1 fruit fly cellular context compared by ENCODE assay signal in the genomic region with DNA sequence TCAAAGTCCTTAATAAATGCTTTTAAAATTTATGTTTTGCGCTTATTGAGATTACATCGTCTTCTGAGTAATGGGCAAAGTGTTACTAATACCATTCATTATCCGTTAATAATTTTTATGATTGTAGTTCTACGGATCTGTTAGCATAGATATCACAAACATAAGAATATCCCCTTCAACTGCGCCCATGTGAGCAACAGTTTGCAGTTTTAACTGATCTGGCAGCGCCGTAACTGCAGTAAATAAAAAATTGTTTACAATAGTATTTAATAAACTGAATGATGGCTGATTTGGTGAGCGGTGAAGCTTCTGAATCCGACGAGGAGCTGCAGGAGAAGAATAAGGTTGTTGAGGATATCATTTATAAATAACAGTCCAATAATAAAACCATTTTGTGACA.
TF ChIP-seq lines count a peak whose summit lies in the region.

A gene (plus strand): TSS at position 198 of the 400 bp plus-strand sequence.

TF ChIP-seq in whole organism, embryonic, 481 proteins besides CTCF, POLR2A, EP300 and RAD21 (continued from another document and continues in another):
- TF ChIP-seq tll (GFP tag; optimal IDR thresholded peaks at IDR 0.05; lab: Kevin White, UChicago) (no peak), CG15073 (GFP tag; optimal IDR thresholded peaks at IDR 0.05; lab: Kevin White, UChicago) (no peak), CG6689 (GFP tag; IDR thresholded peaks at IDR 0.05; lab: Robert Waterston, UW) (peak; percentile 42; the same call in 1 of the 2 replicates), CG11560 (tag; IDR thresholded peaks at IDR 0.05; lab: Robert Waterston, UW) (no peak), Nf-YB (GFP tag; optimal IDR thresholded peaks at IDR 0.05; lab: Kevin White, UChicago) (no peak), ken (GFP tag; IDR thresholded peaks at IDR 0.05; lab: Robert Waterston, UW) (peak; percentile 67; the same call in 1 of the 3 replicates), run (tag; optimal IDR thresholded peaks at IDR 0.05; lab: Kevin White, UChicago) (no peak), lmd (GFP tag; IDR thresholded peaks at IDR 0.05; lab: Robert Waterston, UW) (peak; percentile 36; the same call in 1 of the 2 replicates), CG17328 (GFP tag; IDR thresholded peaks at IDR 0.05; lab: Robert Waterston, UW) (peak; percentile 27; the same call in 1 of the 2 replicates), croc (GFP tag; conservative IDR thresholded peaks at IDR 0.05; lab: Robert Waterston, UW) (no peak), Stat92E (GFP tag; optimal IDR thresholded peaks at IDR 0.05; lab: Kevin White, UChicago) (no peak), CG8290 (GFP tag; optimal IDR thresholded peaks at IDR 0.05; lab: Kevin White, UChicago) (no peak), CG8290 (tag; optimal IDR thresholded peaks at IDR 0.05; lab: Kevin White, UChicago) (no peak), tap (tag; optimal IDR thresholded peaks at IDR 0.05; lab: Kevin White, UChicago) (no peak), Awh (GFP tag; IDR thresholded peaks at IDR 0.05; lab: Robert Waterston, UW) (peak; percentile 38; the same call in 1 of the 2 replicates), Aef1 (GFP tag; IDR thresholded peaks at IDR 0.05; lab: Robert Waterston, UW) (peak; percentile 20; the same call in 1 of the 3 replicates), ato (GFP tag; IDR thresholded peaks at IDR 0.05; lab: Robert Waterston, UW; ENCODE audit: partially characterized antibody) (no peak), CG13424 (tag; optimal IDR thresholded peaks at IDR 0.05; lab: Kevin White, UChicago) (peak; percentile 46), Hr78 (GFP tag; optimal IDR thresholded peaks at IDR 0.05; lab: Kevin White, UChicago) (no peak), Poxn (GFP tag; IDR thresholded peaks at IDR 0.05; lab: Robert Waterston, UW) (no peak), CG2712 (tag; optimal IDR thresholded peaks at IDR 0.05; lab: Kevin White, UChicago) (peak; percentile 54), bab2 (GFP tag; optimal IDR thresholded peaks at IDR 0.05; lab: Kevin White, UChicago) (peak; percentile 29), CG18619 (GFP tag; optimal IDR thresholded peaks at IDR 0.05; lab: Kevin White, UChicago) (peak; percentile 0), Bteb2 (GFP tag; optimal IDR thresholded peaks at IDR 0.05; lab: Kevin White, UChicago) (no peak), h (optimal IDR thresholded peaks at IDR 0.05; lab: Kevin White, UChicago) (no peak), CG1832 (GFP tag; optimal IDR thresholded peaks at IDR 0.05; lab: Kevin White, UChicago) (no peak), tup (GFP tag; optimal IDR thresholded peaks at IDR 0.05; lab: Kevin White, UChicago) (no peak), CG6272 (GFP tag; IDR thresholded peaks at IDR 0.05; lab: Robert Waterston, UW) (no peak), Antp (GFP tag; optimal IDR thresholded peaks at IDR 0.05; lab: Kevin White, UChicago) (peak; percentile 54), CG30403 (GFP tag; optimal IDR thresholded peaks at IDR 0.05; lab: Kevin White, UChicago) (peak; percentile 71), CG12104 (GFP tag; optimal IDR thresholded peaks at IDR 0.05; lab: Kevin White, UChicago) (peak; percentile 12), CG7556 (GFP tag; optimal IDR thresholded peaks at IDR 0.05; lab: Kevin White, UChicago) (peak; percentile 37), Hand (GFP tag; optimal IDR thresholded peaks at IDR 0.05; lab: Kevin White, UChicago) (no peak), NFAT (GFP tag; IDR thresholded peaks at IDR 0.05; lab: Robert Waterston, UW) (peak; percentile 16; the same call in 1 of the 2 replicates), sima (GFP tag; optimal IDR thresholded peaks at IDR 0.05; lab: Kevin White, UChicago) (peak; percentile 11), CG1233 (GFP tag; optimal IDR thresholded peaks at IDR 0.05; lab: Kevin White, UChicago) (peak; percentile 24), gro (GFP tag; optimal IDR thresholded peaks at IDR 0.05; lab: Kevin White, UChicago) (peak; percentile 83), hbn (GFP tag; IDR thresholded peaks at IDR 0.05; lab: Robert Waterston, UW; ENCODE audit: partially characterized antibody) (no peak), Hr3 (GFP tag; optimal IDR thresholded peaks at IDR 0.05; lab: Kevin White, UChicago) (no peak), oc (tag; optimal IDR thresholded peaks at IDR 0.05; lab: Kevin White, UChicago) (no peak), CG32772 (GFP tag; IDR thresholded peaks at IDR 0.05; lab: Robert Waterston, UW) (no peak), CG12659 (GFP tag; optimal IDR thresholded peaks at IDR 0.05; lab: Kevin White, UChicago) (peak; percentile 32), sr (GFP tag; IDR thresholded peaks at IDR 0.05; lab: Robert Waterston, UW) (no peak), Camta (GFP tag; optimal IDR thresholded peaks at IDR 0.05; lab: Kevin White, UChicago) (peak; percentile 37), prd (optimal IDR thresholded peaks at IDR 0.05; lab: Kevin White, UChicago) (no peak), prd (GFP tag; IDR thresholded peaks at IDR 0.05; lab: Robert Waterston, UW) (peak; percentile 54), gcm2 (GFP tag; optimal IDR thresholded peaks at IDR 0.05; lab: Kevin White, UChicago) (no peak), org-1 (GFP tag; optimal IDR thresholded peaks at IDR 0.05; lab: Kevin White, UChicago) (no peak), sna (GFP tag; IDR thresholded peaks at IDR 0.05; lab: Robert Waterston, UW; ENCODE audit: partially characterized antibody) (no peak), Six4 (GFP tag; optimal IDR thresholded peaks at IDR 0.05; lab: Kevin White, UChicago) (peak; percentile 21), CG16813 (GFP tag; IDR thresholded peaks at IDR 0.05; lab: Robert Waterston, UW; ENCODE audit: partially characterized antibody) (no peak), crol (GFP tag; IDR thresholded peaks at IDR 0.05; lab: Robert Waterston, UW) (no peak), ATbp (GFP tag; optimal IDR thresholded peaks at IDR 0.05; lab: Kevin White, UChicago) (peak; percentile 57), Nf-YA (GFP tag; IDR thresholded peaks at IDR 0.05; lab: Robert Waterston, UW) (no peak), Scr (GFP tag; IDR thresholded peaks at IDR 0.05; lab: Robert Waterston, UW; ENCODE audit: partially characterized antibody) (no peak), Max (GFP tag; optimal IDR thresholded peaks at IDR 0.05; lab: Kevin White, UChicago) (no peak), CG4820 (GFP tag; optimal IDR thresholded peaks at IDR 0.05; lab: Kevin White, UChicago) (peak; percentile 35), CG18599 (GFP tag; optimal IDR thresholded peaks at IDR 0.05; lab: Kevin White, UChicago) (peak; percentile 57), CG13775 (GFP tag; optimal IDR thresholded peaks at IDR 0.05; lab: Kevin White, UChicago) (peak; percentile 15), Ssrp (tag; optimal IDR thresholded peaks at IDR 0.05; lab: Kevin White, UChicago) (peak; percentile 39), ERR (GFP tag; optimal IDR thresholded peaks at IDR 0.05; lab: Kevin White, UChicago) (no peak), wor (GFP tag; IDR thresholded peaks at IDR 0.05; lab: Robert Waterston, UW) (no peak), CG7987 (GFP tag; optimal IDR thresholded peaks at IDR 0.05; lab: Kevin White, UChicago) (peak; percentile 46), onecut (GFP tag; IDR thresholded peaks at IDR 0.05; lab: Robert Waterston, UW) (no peak), lilli (GFP tag; optimal IDR thresholded peaks at IDR 0.05; lab: Kevin White, UChicago) (peak; percentile 70), CG3065 (GFP tag; optimal IDR thresholded peaks at IDR 0.05; lab: Kevin White, UChicago) (peak; percentile 2), dmrt99B (tag; optimal IDR thresholded peaks at IDR 0.05; lab: Kevin White, UChicago) (no peak), sim (GFP tag; IDR thresholded peaks at IDR 0.05; lab: Robert Waterston, UW) (no peak), CG3838 (GFP tag; optimal IDR thresholded peaks at IDR 0.05; lab: Kevin White, UChicago) (peak; percentile 16), CG9932 (GFP tag; IDR thresholded peaks at IDR 0.05; lab: Robert Waterston, UW) (0 out of 2 replicates have a peak, but pooled peaks have one; percentile 41), CG2875 (GFP tag; optimal IDR thresholded peaks at IDR 0.05; lab: Kevin White, UChicago) (no peak), CG4328 (GFP tag; optimal IDR thresholded peaks at IDR 0.05; lab: Kevin White, UChicago) (peak; percentile 17), HLHmδ (GFP tag; optimal IDR thresholded peaks at IDR 0.05; lab: Kevin White, UChicago) (no peak), CG7839 (tag; optimal IDR thresholded peaks at IDR 0.05; lab: Kevin White, UChicago) (no peak), ase (GFP tag; IDR thresholded peaks at IDR 0.05; lab: Robert Waterston, UW) (no peak), jing (GFP tag; optimal IDR thresholded peaks at IDR 0.05; lab: Kevin White, UChicago) (no peak), dpn (GFP tag; optimal IDR thresholded peaks at IDR 0.05; lab: Kevin White, UChicago) (peak; percentile 43 to 56), Taf1 (GFP tag; IDR thresholded peaks at IDR 0.05; lab: Robert Waterston, UW) (no peak), Gsc (GFP tag; IDR thresholded peaks at IDR 0.05; lab: Robert Waterston, UW) (no peak), disco-r (GFP tag; optimal IDR thresholded peaks at IDR 0.05; lab: Kevin White, UChicago) (no peak), CG5245 (GFP tag; optimal IDR thresholded peaks at IDR 0.05; lab: Kevin White, UChicago) (no peak), CG7786 (GFP tag; optimal IDR thresholded peaks at IDR 0.05; lab: Kevin White, UChicago) (peak; percentile 31), Adf1 (GFP tag; IDR thresholded peaks at IDR 0.05; lab: Robert Waterston, UW) (no peak), CG3847 (GFP tag; IDR thresholded peaks at IDR 0.05; lab: Robert Waterston, UW) (0 out of 2 replicates have a peak, but pooled peaks have one; percentile 6), jigr1 (GFP tag; IDR thresholded peaks at IDR 0.05; lab: Robert Waterston, UW) (no peak), amos (GFP tag; IDR thresholded peaks at IDR 0.05; lab: Robert Waterston, UW; ENCODE audit: partially characterized antibody) (no peak), Gug (GFP tag; IDR thresholded peaks at IDR 0.05; lab: Robert Waterston, UW) (peak; percentile 38; the same call in 2 of the 4 replicates), toy (GFP tag; IDR thresholded peaks at IDR 0.05; lab: Robert Waterston, UW) (no peak), HLH4C (GFP tag; IDR thresholded peaks at IDR 0.05; lab: Robert Waterston, UW; ENCODE audit: partially characterized antibody) (no peak), Sry-β (GFP tag; optimal IDR thresholded peaks at IDR 0.05; lab: Kevin White, UChicago) (no peak), CG7745 (tag; optimal IDR thresholded peaks at IDR 0.05; lab: Kevin White, UChicago) (no peak), ranshi (GFP tag; IDR thresholded peaks at IDR 0.05; lab: Robert Waterston, UW) (0 out of 2 replicates have a peak, but pooled peaks have one; percentile 20), Doc3 (GFP tag; IDR thresholded peaks at IDR 0.05; lab: Robert Waterston, UW; ENCODE audit: partially characterized antibody) (no peak), HmgZ (tag; optimal IDR thresholded peaks at IDR 0.05; lab: Kevin White, UChicago) (no peak), ttk (GFP tag; IDR thresholded peaks at IDR 0.05; lab: Robert Waterston, UW) (peak; percentile 25; the same call in 1 of the 2 replicates), gcm (GFP tag; optimal IDR thresholded peaks at IDR 0.05; lab: Kevin White, UChicago) (no peak), stwl (tag; optimal IDR thresholded peaks at IDR 0.05; lab: Kevin White, UChicago) (peak; percentile 72), CG7357 (GFP tag; IDR thresholded peaks at IDR 0.05; lab: Robert Waterston, UW) (no peak), CG10321 (GFP tag; IDR thresholded peaks at IDR 0.05; lab: Robert Waterston, UW) (no peak), CG13123 (GFP tag; optimal IDR thresholded peaks at IDR 0.05; lab: Kevin White, UChicago) (no peak), vnd (GFP tag; IDR thresholded peaks at IDR 0.05; lab: Robert Waterston, UW; ENCODE audit: partially characterized antibody) (no peak), CG31365 (tag; optimal IDR thresholded peaks at IDR 0.05; lab: Kevin White, UChicago) (no peak), CG43689 (GFP tag; IDR thresholded peaks at IDR 0.05; lab: Robert Waterston, UW) (no peak), CHES-1-like (GFP tag; optimal IDR thresholded peaks at IDR 0.05; lab: Kevin White, UChicago) (peak; percentile 7), CG3726 (GFP tag; IDR thresholded peaks at IDR 0.05; lab: Robert Waterston, UW) (no peak), CG2202 (tag; optimal IDR thresholded peaks at IDR 0.05; lab: Kevin White, UChicago) (peak; percentile 8), Atf3 (GFP tag; optimal IDR thresholded peaks at IDR 0.05; lab: Kevin White, UChicago) (peak; percentile 9), CG1529 (GFP tag; optimal IDR thresholded peaks at IDR 0.05; lab: Kevin White, UChicago) (peak; percentile 73), CG32532 (GFP tag; IDR thresholded peaks at IDR 0.05; lab: Robert Waterston, UW) (0 out of 2 replicates have a peak, but pooled peaks have one; percentile 16), tgo (GFP tag; IDR thresholded peaks at IDR 0.05; lab: Robert Waterston, UW) (no peak), her (GFP tag; optimal IDR thresholded peaks at IDR 0.05; lab: Kevin White, UChicago) (peak; percentile 39), Fer2 (tag; optimal IDR thresholded peaks at IDR 0.05; lab: Kevin White, UChicago) (no peak), CG9876 (GFP tag; optimal IDR thresholded peaks at IDR 0.05; lab: Kevin White, UChicago) (no peak), CG2678 (tag; optimal IDR thresholded peaks at IDR 0.05; lab: Kevin White, UChicago) (no peak), CG14667 (GFP tag; IDR thresholded peaks at IDR 0.05; lab: Robert Waterston, UW) (peak; percentile 4; the same call in 1 of the 2 replicates), CG18011 (GFP tag; optimal IDR thresholded peaks at IDR 0.05; lab: Kevin White, UChicago) (no peak), maf-S (GFP tag; optimal IDR thresholded peaks at IDR 0.05; lab: Kevin White, UChicago) (peak; percentile 62), D (optimal IDR thresholded peaks at IDR 0.05; lab: Kevin White, UChicago) (no peak), D (GFP tag; optimal IDR thresholded peaks at IDR 0.05; lab: Kevin White, UChicago) (no peak), CG11085 (GFP tag; IDR thresholded peaks at IDR 0.05; lab: Robert Waterston, UW) (0 out of 2 replicates have a peak, but pooled peaks have one; percentile 27), nau (GFP tag; optimal IDR thresholded peaks at IDR 0.05; lab: Kevin White, UChicago) (no peak), HLH3B (GFP tag; IDR thresholded peaks at IDR 0.05; lab: Robert Waterston, UW) (peak; percentile 35), CG2129 (GFP tag; IDR thresholded peaks at IDR 0.05; lab: Robert Waterston, UW; ENCODE audit: partially characterized antibody) (no peak), trem (tag; optimal IDR thresholded peaks at IDR 0.05; lab: Kevin White, UChicago) (peak; percentile 55), lbe (GFP tag; optimal IDR thresholded peaks at IDR 0.05; lab: Kevin White, UChicago) (peak; percentile 65), CG8944 (GFP tag; optimal IDR thresholded peaks at IDR 0.05; lab: Kevin White, UChicago) (peak; percentile 29), NfI (GFP tag; optimal IDR thresholded peaks at IDR 0.05; lab: Kevin White, UChicago) (peak; percentile 55)
